Worm (Caenorhabditis elegans) whole organism, L4 larva: ENCODE data around the gene nuo-4.

Source experiments
- ZK337.2 ChIP-seq: fragments of 200-800 bp; sonication (Bioruptor generic); IDR thresholded peaks from 2 replicates; pipeline ENCODE4 v1.3.6; 2022; ENCODE audit warnings: missing genetic modification reagents, missing genetic modification characterization, missing compliant biosample characterization
- aly-2 ChIP-seq: sonication (generic microtip); optimal IDR thresholded peaks from 2 replicates; lab custom pipeline; 2018; ENCODE audit warnings: missing biosample characterization, missing genetic modification characterization
- egl-27 ChIP-seq: sonication (generic microtip); optimal IDR thresholded peaks from 3 replicates; lab custom pipeline; 2017; ENCODE audit warnings: missing biosample characterization, missing genetic modification reagents, missing genetic modification characterization
- skn-1 ChIP-seq: fragments of 150-350 bp; optimal IDR thresholded peaks from 2 replicates; lab custom pipeline; 2014; ENCODE audit warnings: missing biosample characterization, missing genetic modification characterization
- unc-62 ChIP-seq, 3 experiments: fragments of 150-350 bp in 1 of 3; sonication (generic microtip); optimal IDR thresholded peaks in 2 of 3; peaks in 1 of 3; 1 replicate in 1 of 3; 2 replicates in 2 of 3; lab custom pipeline; 2014 to 2017; ENCODE audit warnings: missing biosample characterization in 3 of 3, missing genetic modification characterization in 3 of 3, missing genetic modification reagents in 3 of 3, missing genotype in 1 of 3
- zip-11 ChIP-seq: fragments of 200-800 bp; sonication (Bioruptor generic); IDR thresholded peaks from 2 replicates; pipeline ENCODE4 v1.3.6; 2022; ENCODE audit warnings: missing genetic modification characterization, missing compliant biosample characterization

- TF ChIP-seq skn-1 (tag; lab: Kevin White, UChicago): no peak
- no peak for TF ChIP-seq egl-27
- TF ChIP-seq unc-62 (GFP tag; optimal IDR thresholded peaks at IDR 0.05 in 1 of 2; lab: Kevin White, UChicago): no peak
- no peak for TF ChIP-seq unc-62 (tag; optimal IDR thresholded peaks at IDR 0.05; lab: Kevin White, UChicago)
- TF ChIP-seq aly-2 (tag; lab: Kevin White, UChicago): no peak
- no peak for TF ChIP-seq zip-11 (GFP tag; lab: Robert Waterston, UW)
- no peak for TF ChIP-seq ZK337.2 (GFP tag; lab: Robert Waterston, UW)
These were observed 12.3 kb downstream of the nuo-4 start for ce11 chrIII:7146341-7146740.
